Worm (Caenorhabditis elegans) whole organism, midembryonic: ENCODE data around the gene hpo-18.

Source experiments
- T22C8.4 ChIP-seq: fragments of 200-800 bp; sonication (Bioruptor generic); IDR thresholded peaks from 2 replicates; pipeline ENCODE4 v1.3.6; 2022; ENCODE audit warnings: missing genetic modification characterization, missing compliant biosample characterization
- cog-1 ChIP-seq: sonication (generic microtip); optimal IDR thresholded peaks from 2 replicates; lab custom pipeline; 2016; ENCODE audit warnings: missing genetic modification characterization, missing compliant biosample characterization
- flt-1 ChIP-seq: fragments of 200-800 bp; sonication (Bioruptor generic); IDR thresholded peaks from 2 replicates; pipeline ENCODE4 v1.3.6; 2022; ENCODE audit warnings: missing genetic modification characterization, missing compliant biosample characterization
- klf-2 ChIP-seq: fragments of 200-800 bp; sonication (Bioruptor generic); conservative IDR thresholded peaks from 2 replicates; pipeline ENCODE4 v1.3.6; 2022; ENCODE audit warnings: missing genetic modification reagents, missing genetic modification characterization, missing compliant biosample characterization
- med-1 ChIP-seq: sonication (generic microtip); optimal IDR thresholded peaks from 2 replicates; lab custom pipeline; 2017; ENCODE audit warnings: missing genetic modification characterization, mild to moderate bottlenecking, missing compliant biosample characterization, antibody characterized with exemption, missing genetic modification reagents; ENCODE audit not compliant: insufficient read depth
- ref-1 ChIP-seq: fragments of 200-800 bp; sonication (Bioruptor generic); conservative IDR thresholded peaks from 2 replicates; pipeline ENCODE4 v1.3.6; 2022; ENCODE audit warnings: missing genetic modification reagents, missing genetic modification characterization, missing compliant biosample characterization
- tab-1 ChIP-seq: fragments of 200-800 bp; sonication (Bioruptor generic); IDR thresholded peaks from 2 replicates; pipeline ENCODE4 v1.3.6; 2022; ENCODE audit warnings: missing genetic modification characterization, missing compliant biosample characterization
- ztf-23 ChIP-seq: fragments of 200-800 bp; sonication (Bioruptor generic); IDR thresholded peaks from 2 replicates; pipeline ENCODE4 v1.3.6; 2022; ENCODE audit warnings: missing genetic modification reagents, missing genetic modification characterization, missing compliant biosample characterization
- ztf-29 ChIP-seq: fragments of 200-800 bp; sonication (Bioruptor generic); IDR thresholded peaks from 2 replicates; pipeline ENCODE4 v1.3.6; 2022; ENCODE audit warnings: missing genetic modification reagents, missing genetic modification characterization, missing compliant biosample characterization

hpo-18 gene

DNA sequence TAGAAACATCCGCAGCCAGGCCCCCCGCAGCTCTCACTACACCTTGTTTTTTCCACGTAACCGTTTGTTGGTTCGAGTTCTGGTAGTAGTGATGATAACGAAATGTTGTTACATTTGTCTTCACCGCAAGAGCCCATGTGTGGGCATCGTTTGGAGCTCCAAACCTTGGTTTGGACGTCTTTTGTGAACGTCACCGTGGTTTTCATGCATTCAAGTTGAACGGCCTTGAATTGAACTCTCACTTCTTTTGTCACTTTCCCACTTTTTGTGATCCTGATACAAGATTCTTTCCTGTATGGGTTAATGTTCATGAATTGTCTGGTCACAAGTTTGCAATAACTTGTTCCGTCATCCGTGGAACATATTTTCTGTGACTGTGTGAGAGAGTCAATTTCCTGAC is 42.4 kb downstream of the hpo-18 start:
- TF ChIP-seq med-1 (GFP tag; lab: Kevin White, UChicago): no peak
- no peak for TF ChIP-seq cog-1 (tag; lab: Kevin White, UChicago)
- TF ChIP-seq flt-1 (GFP tag; lab: Robert Waterston, UW): no peak
- no peak for TF ChIP-seq klf-2 (GFP tag; lab: Robert Waterston, UW)
- no peak for TF ChIP-seq ref-1 (GFP tag; lab: Robert Waterston, UW)
- TF ChIP-seq tab-1 (GFP tag; lab: Robert Waterston, UW): no peak
- no peak for TF ChIP-seq ztf-29 (GFP tag; lab: Robert Waterston, UW)
- TF ChIP-seq ztf-23 (GFP tag; lab: Robert Waterston, UW): no peak
- no peak for TF ChIP-seq T22C8.4

DNA sequence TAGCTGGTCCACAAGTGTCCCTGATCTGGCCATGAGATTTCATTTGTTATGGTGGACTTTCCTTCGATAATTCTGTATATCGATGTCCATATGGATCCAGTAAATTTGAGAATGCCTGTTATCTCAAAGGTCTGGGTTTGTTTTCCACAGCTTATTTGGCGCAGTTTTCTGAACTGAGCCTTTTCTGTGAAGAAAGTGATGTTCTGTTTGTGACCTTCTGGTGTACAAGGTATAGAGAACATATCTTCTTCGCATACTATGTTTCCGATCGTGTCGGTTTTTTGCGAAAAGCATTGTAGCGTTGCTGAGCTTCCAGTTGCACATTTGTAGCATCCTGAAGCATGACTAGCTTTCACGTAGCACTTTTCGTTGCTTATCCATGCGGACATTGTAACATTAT is 43.4 kb downstream of the hpo-18 start:
- TF ChIP-seq ztf-29 (GFP tag; lab: Robert Waterston, UW) (no peak), klf-2 (GFP tag; lab: Robert Waterston, UW) (no peak), tab-1 (GFP tag; lab: Robert Waterston, UW) (no peak), ref-1 (GFP tag; lab: Robert Waterston, UW) (no peak), flt-1 (GFP tag; lab: Robert Waterston, UW) (no peak), med-1 (GFP tag; lab: Kevin White, UChicago) (no peak), ztf-23 (GFP tag; lab: Robert Waterston, UW) (no peak), T22C8.4 (no peak), cog-1 (tag; lab: Kevin White, UChicago) (no peak)

DNA sequence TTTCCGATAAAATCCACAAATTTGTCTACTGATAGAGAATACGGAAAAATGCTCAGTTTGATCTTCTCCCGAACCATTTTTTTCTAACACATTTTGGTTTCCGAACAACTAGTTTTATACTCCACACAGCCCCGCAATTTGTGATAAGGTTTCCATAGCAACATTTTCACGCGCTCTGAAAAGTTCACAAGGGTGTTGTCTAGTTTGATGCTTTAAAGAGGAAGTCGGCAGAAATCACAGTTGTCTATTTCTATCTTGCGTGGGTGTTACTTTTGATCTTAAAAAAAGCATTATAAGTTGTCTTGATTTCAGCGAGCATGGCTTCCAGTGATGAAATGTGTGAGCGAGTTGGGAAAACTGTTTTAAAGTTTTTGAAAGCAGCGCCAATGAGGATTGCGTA is 46.5 kb downstream of the hpo-18 start, which contains the start of gene ZC132.3:
Gene ZC132.3 (minus strand): TSS at position 101 of the 400 bp plus-strand sequence.
- TF ChIP-seq med-1 (GFP tag; lab: Kevin White, UChicago) (no peak), ztf-23 (GFP tag; lab: Robert Waterston, UW) (no peak), ref-1 (GFP tag; lab: Robert Waterston, UW) (no peak), cog-1 (tag; lab: Kevin White, UChicago) (no peak), flt-1 (GFP tag; lab: Robert Waterston, UW) (no peak), ztf-29 (GFP tag; lab: Robert Waterston, UW) (no peak), klf-2 (GFP tag; lab: Robert Waterston, UW) (no peak), tab-1 (GFP tag; lab: Robert Waterston, UW) (no peak), T22C8.4 (no peak)

DNA sequence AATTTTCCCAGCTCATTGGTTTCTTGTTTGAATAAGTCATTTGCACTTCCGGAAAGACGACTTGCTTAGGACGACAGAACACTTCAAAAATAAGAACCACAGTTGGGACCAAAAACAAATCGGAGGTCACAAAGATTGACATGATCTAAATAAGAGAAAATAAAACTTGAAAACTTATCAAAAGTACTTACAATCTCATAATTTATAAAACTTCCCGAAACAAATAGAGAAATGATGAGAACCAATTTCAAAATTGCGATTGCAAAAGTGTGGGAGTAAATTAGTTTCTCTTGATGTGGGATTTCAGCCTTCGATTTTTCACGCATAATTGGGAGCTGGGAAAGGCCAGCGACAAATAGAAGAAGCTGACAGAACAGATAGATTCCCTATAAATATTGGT is 47.6 kb downstream of the hpo-18 start, which contains the start of gene ZC132.11:
Gene ZC132.11 (minus strand): TSS at position 101 of the 400 bp plus-strand sequence.
- TF ChIP-seq T22C8.4 (no peak), tab-1 (GFP tag; lab: Robert Waterston, UW) (no peak), flt-1 (GFP tag; lab: Robert Waterston, UW) (no peak), med-1 (GFP tag; lab: Kevin White, UChicago) (no peak), ztf-23 (GFP tag; lab: Robert Waterston, UW) (no peak), ref-1 (GFP tag; lab: Robert Waterston, UW) (no peak), ztf-29 (GFP tag; lab: Robert Waterston, UW) (no peak), cog-1 (tag; lab: Kevin White, UChicago) (no peak), klf-2 (GFP tag; lab: Robert Waterston, UW) (no peak)
